Fruit fly (Drosophila melanogaster) whole organism, pupa: Measurements from ENCODE around the gene CG13082.
A peak's percentile ranks its signal among the peaks of the same experiment; 100 is the strongest.

Source experiments
- CG13204 ChIP-seq: fragments of 200-800 bp; sonication (Bioruptor generic); optimal IDR thresholded peaks from 2 replicates; lab custom pipeline; 2018; ENCODE audit warnings: missing biosample characterization, mild to moderate bottlenecking, missing genetic modification characterization, moderate library complexity
- CG14655 ChIP-seq: fragments of 200-800 bp; sonication (Bioruptor generic); optimal IDR thresholded peaks from 3 replicates; lab custom pipeline; 2017; ENCODE audit warnings: mild to moderate bottlenecking, missing biosample characterization, missing genetic modification reagents, missing genetic modification characterization
- CG17806 ChIP-seq: fragments of 200-800 bp; sonication (Bioruptor generic); optimal IDR thresholded peaks from 2 replicates; lab custom pipeline; 2018; ENCODE audit warnings: missing biosample characterization, mild to moderate bottlenecking, missing genetic modification characterization, moderate library complexity
- CG32121 ChIP-seq: fragments of 200-800 bp; sonication (Bioruptor generic); IDR thresholded peaks from 2 replicates; pipeline ENCODE4 v1.3.6; 2022; ENCODE audit warnings: missing biosample characterization, missing genetic modification characterization
- CG4496 ChIP-seq: fragments of 200-800 bp; sonication (Bioruptor generic); IDR thresholded peaks from 3 replicates; pipeline ENCODE4 v1.3.6; 2022; ENCODE audit warnings: missing biosample characterization, missing genetic modification characterization
- CG8159 ChIP-seq: fragments of 200-800 bp; sonication (Bioruptor generic); optimal IDR thresholded peaks from 3 replicates; lab custom pipeline; 2018; ENCODE audit warnings: missing biosample characterization, mild to moderate bottlenecking, missing genetic modification characterization, moderate library complexity
- CG8301 ChIP-seq: fragments of 200-800 bp; sonication (Bioruptor generic); optimal IDR thresholded peaks from 2 replicates; lab custom pipeline; 2018; ENCODE audit warnings: missing biosample characterization, mild to moderate bottlenecking, missing genetic modification characterization
- CG9948 ChIP-seq: fragments of 200-800 bp; sonication (Bioruptor generic); optimal IDR thresholded peaks from 2 replicates; lab custom pipeline; 2018; ENCODE audit warnings: missing biosample characterization, mild to moderate bottlenecking, missing genetic modification characterization, moderate library complexity
- EcR ChIP-seq: fragments of 200-800 bp; sonication (Bioruptor generic); optimal IDR thresholded peaks from 3 replicates; lab custom pipeline; 2019; ENCODE audit warnings: missing biosample characterization, missing genetic modification characterization, mild to moderate bottlenecking, moderate library complexity, missing genetic modification reagents
- Pif1A ChIP-seq: fragments of 200-800 bp; sonication (Bioruptor generic); optimal IDR thresholded peaks from 3 replicates; lab custom pipeline; 2016; ENCODE audit warnings: missing biosample characterization, missing genetic modification characterization
- Pif1B ChIP-seq: fragments of 200-800 bp; sonication (Bioruptor generic); optimal IDR thresholded peaks from 3 replicates; lab custom pipeline; 2016; ENCODE audit warnings: missing biosample characterization, missing genetic modification characterization
- fd96Ca ChIP-seq: fragments of 200-800 bp; sonication (Bioruptor generic); IDR thresholded peaks from 3 replicates; pipeline ENCODE4 v1.3.6; 2022; ENCODE audit warnings: missing biosample characterization, missing genetic modification characterization
- gl ChIP-seq: fragments of 200-800 bp; sonication (Bioruptor generic); optimal IDR thresholded peaks from 2 replicates; lab custom pipeline; 2018; ENCODE audit warnings: missing biosample characterization, mild to moderate bottlenecking, missing genetic modification characterization
- rn ChIP-seq: fragments of 200-800 bp; sonication (Bioruptor generic); IDR thresholded peaks from 2 replicates; pipeline ENCODE4 v1.3.6; 2022; ENCODE audit warnings: missing biosample characterization, missing genetic modification characterization

DNA sequence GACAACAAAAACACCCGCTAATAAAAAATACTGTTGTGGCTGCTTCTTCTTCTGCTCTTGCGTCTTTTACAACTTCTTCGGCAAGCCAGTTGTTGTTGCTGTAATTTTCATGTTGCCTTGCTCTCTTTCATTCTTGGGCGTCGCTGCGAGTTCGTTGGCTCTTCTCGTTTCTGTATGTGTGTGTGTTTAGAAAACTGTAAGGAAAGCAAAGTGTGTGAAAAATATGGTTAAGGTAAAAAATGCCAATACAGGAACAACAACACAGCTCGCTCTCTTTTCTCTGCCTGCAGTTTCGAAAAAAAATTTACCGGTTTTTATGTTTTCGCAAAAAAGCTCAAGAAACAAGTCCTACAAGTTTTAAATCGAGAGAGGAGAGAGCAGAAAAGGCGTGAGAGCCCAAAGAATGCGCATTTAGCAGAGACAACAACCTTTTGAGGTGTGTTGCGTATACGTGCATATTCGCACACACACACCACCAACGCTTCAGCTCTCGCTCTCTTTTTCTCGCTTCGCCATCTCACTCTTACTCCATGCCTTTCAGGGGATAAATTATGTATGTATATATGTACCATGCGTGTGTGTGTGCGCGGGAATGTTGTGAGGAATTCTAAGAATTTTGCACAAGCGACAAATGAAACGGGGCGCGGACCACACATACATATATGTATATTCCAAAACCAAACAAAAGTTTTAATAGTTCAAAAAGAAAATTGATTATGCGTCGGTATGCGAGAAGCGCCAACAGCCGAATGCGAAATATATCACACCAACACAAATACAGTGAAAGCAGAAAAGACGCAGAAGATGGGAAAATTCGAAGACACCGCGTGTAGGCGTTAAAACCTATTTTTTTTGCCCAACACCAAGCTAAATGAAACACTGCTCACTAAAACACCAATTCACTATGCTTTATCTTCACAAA is 33.6 kb downstream of the CG13082 start:
- no peak for TF ChIP-seq CG4496 (GFP tag; lab: Robert Waterston, UW)
- no peak for TF ChIP-seq Pif1A (GFP tag; lab: Kevin White, UChicago)
- TF ChIP-seq EcR (GFP tag; lab: Kevin White, UChicago) = peak; percentile 98
- no peak for TF ChIP-seq CG8159 (tag; lab: Kevin White, UChicago)
- peak; percentile 27 for TF ChIP-seq CG14655
- peak; percentile 14 for TF ChIP-seq Pif1B (GFP tag; lab: Kevin White, UChicago)
- TF ChIP-seq CG13204 (GFP tag; lab: Kevin White, UChicago) = no peak
- no peak for TF ChIP-seq CG8301
- no peak for TF ChIP-seq CG9948 (tag; lab: Kevin White, UChicago)
- no peak for TF ChIP-seq gl (tag; lab: Kevin White, UChicago)
- peak; percentile 49; the same call in 1 of the 2 replicates for TF ChIP-seq CG32121 (GFP tag; lab: Robert Waterston, UW)
- no peak for TF ChIP-seq rn (GFP tag; lab: Robert Waterston, UW)
- TF ChIP-seq fd96Ca (GFP tag; lab: Robert Waterston, UW) = no peak; the same call in 2 of the 3 replicates
- no peak for TF ChIP-seq CG17806 (tag; lab: Kevin White, UChicago)
